Fruit fly (Drosophila melanogaster) whole organism, wandering third instar larva: ENCODE measurements around the gene Osi3.

Source experiments
- CrebA ChIP-seq: fragments of 200-800 bp; sonication (Bioruptor generic); optimal IDR thresholded peaks from 2 replicates; lab custom pipeline; 2016; ENCODE audit warnings: missing biosample characterization, mild to moderate bottlenecking, missing genetic modification characterization, borderline replicate concordance
- Myc ChIP-seq: fragments of >200 bp; optimal IDR thresholded peaks from 2 replicates; lab custom pipeline; 2017
- h ChIP-seq: fragments of 200-800 bp; sonication (Bioruptor generic); optimal IDR thresholded peaks from 3 replicates; lab custom pipeline; 2016; ENCODE audit warnings: missing biosample characterization, mild to moderate bottlenecking, missing genetic modification characterization
- rgr ChIP-seq: fragments of 200-800 bp; sonication (Bioruptor generic); optimal IDR thresholded peaks from 3 replicates; lab custom pipeline; 2016; ENCODE audit warnings: missing biosample characterization, mild to moderate bottlenecking, missing genetic modification characterization

DNA sequence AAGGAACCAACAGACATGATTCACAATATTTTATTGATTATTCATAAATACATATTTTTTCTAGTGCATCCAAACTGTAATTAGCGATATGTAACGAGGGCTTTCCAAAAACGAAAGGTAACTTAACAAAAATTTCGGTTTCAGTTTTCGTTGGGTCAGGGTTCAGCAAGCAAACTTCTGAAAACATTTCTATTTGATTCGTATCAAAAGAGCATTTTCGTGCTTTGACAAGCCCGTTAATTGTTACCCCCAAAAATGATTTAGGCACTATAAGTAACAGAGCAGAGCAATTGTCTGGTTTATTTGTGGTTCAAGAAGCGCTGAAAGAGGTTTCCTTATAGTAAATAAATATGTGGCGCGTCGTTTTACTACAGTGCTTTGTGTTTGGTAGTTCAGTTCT is 50.3 kb downstream of the Osi3 start, which contains the start of gene Osi10b:
- TF ChIP-seq h (GFP tag; lab: Kevin White, UChicago) (no peak), Myc (no peak), CrebA (GFP tag; lab: Kevin White, UChicago) (no peak), rgr (GFP tag; lab: Kevin White, UChicago) (no peak)
